Worm (Caenorhabditis elegans) whole organism, L4 larva: ENCODE data around the gene K11H12.8.

Experiments used
- D1046.2 ChIP-seq: fragments of 200-800 bp; sonication (Bioruptor generic); IDR thresholded peaks from 2 replicates; pipeline ENCODE4 v1.3.6; 2022; ENCODE audit warnings: missing genetic modification characterization, missing compliant biosample characterization
- F37D6.2 ChIP-seq: sonication (generic microtip); optimal IDR thresholded peaks from 2 replicates; lab custom pipeline; 2016; ENCODE audit warnings: mild to moderate bottlenecking, missing genetic modification characterization, missing compliant biosample characterization
- Y48G9A.11 ChIP-seq: fragments of 200-800 bp; sonication (Bioruptor generic); IDR thresholded peaks from 2 replicates; pipeline ENCODE4 v1.3.6; 2022; ENCODE audit warnings: missing genetic modification reagents, missing genetic modification characterization, missing compliant biosample characterization
- ZK337.2 ChIP-seq: fragments of 200-800 bp; sonication (Bioruptor generic); IDR thresholded peaks from 2 replicates; pipeline ENCODE4 v1.3.6; 2022; ENCODE audit warnings: missing genetic modification reagents, missing genetic modification characterization, missing compliant biosample characterization
- aha-1 ChIP-seq: fragments of 150-350 bp; peaks from one replicate; lab custom pipeline; 2014; ENCODE audit warnings: missing biosample characterization, missing genetic modification characterization
- aly-2 ChIP-seq: sonication (generic microtip); optimal IDR thresholded peaks from 2 replicates; lab custom pipeline; 2018; ENCODE audit warnings: missing biosample characterization, missing genetic modification characterization
- ceh-20 ChIP-seq: fragments of 200-800 bp; sonication (Bioruptor generic); IDR thresholded peaks from 2 replicates; pipeline ENCODE4 v1.3.6; 2022; ENCODE audit warnings: missing genetic modification reagents, missing genetic modification characterization, missing compliant biosample characterization
- ceh-44 ChIP-seq: fragments of 200-800 bp; sonication (Bioruptor generic); IDR thresholded peaks from 2 replicates; pipeline ENCODE4 v1.3.6; 2022; ENCODE audit warnings: missing genetic modification reagents, missing genetic modification characterization, missing compliant biosample characterization
- ces-1 ChIP-seq: fragments of 150-350 bp; sonication (generic microtip); optimal IDR thresholded peaks from 4 replicates; lab custom pipeline; 2014; ENCODE audit warnings: missing biosample characterization, missing genetic modification reagents, missing genetic modification characterization
- daf-16 ChIP-seq, 3 experiments: sonication (generic microtip); optimal IDR thresholded peaks; 2 replicates each; lab custom pipeline; 2016 to 2017; ENCODE audit warnings: missing genetic modification characterization in 3 of 3, missing genetic modification reagents in 3 of 3, mild to moderate bottlenecking in 2 of 3, missing compliant biosample characterization in 2 of 3, missing biosample characterization in 1 of 3, moderate library complexity in 1 of 3
- dmd-6 ChIP-seq: fragments of 200-800 bp; sonication (Bioruptor generic); IDR thresholded peaks from 2 replicates; pipeline ENCODE4 v1.3.6; 2022; ENCODE audit warnings: missing genetic modification reagents, missing genetic modification characterization, missing compliant biosample characterization
- dpl-1 ChIP-seq: fragments of 150-350 bp; optimal IDR thresholded peaks from 2 replicates; lab custom pipeline; 2014; ENCODE audit warnings: missing biosample characterization, missing genetic modification reagents, missing genetic modification characterization
- duxl-1 ChIP-seq: sonication (generic microtip); optimal IDR thresholded peaks from 2 replicates; lab custom pipeline; 2016; ENCODE audit warnings: mild to moderate bottlenecking, missing genetic modification characterization, moderate library complexity, missing compliant biosample characterization; ENCODE audit not compliant: poor library complexity
- fkh-10 ChIP-seq: fragments of 150-350 bp; optimal IDR thresholded peaks from 2 replicates; lab custom pipeline; 2014; ENCODE audit warnings: missing biosample characterization, missing genetic modification reagents, missing genetic modification characterization
- hlh-11 ChIP-seq: fragments of 200-800 bp; sonication (Bioruptor generic); optimal IDR thresholded peaks from 2 replicates; lab custom pipeline; 2018; ENCODE audit warnings: mild to moderate bottlenecking, missing genetic modification characterization, missing compliant biosample characterization
- hlh-30 ChIP-seq: sonication (generic microtip); optimal IDR thresholded peaks from 2 replicates; lab custom pipeline; 2017; ENCODE audit warnings: antibody characterized with exemption, mild to moderate bottlenecking, missing genetic modification characterization, missing compliant biosample characterization; ENCODE audit not compliant: insufficient read depth
- lim-7 ChIP-seq: fragments of 200-800 bp; sonication (Bioruptor generic); IDR thresholded peaks from 2 replicates; pipeline ENCODE4 v1.3.6; 2022; ENCODE audit warnings: missing genetic modification characterization, missing compliant biosample characterization
- lin-13 ChIP-seq: fragments of 150-350 bp; optimal IDR thresholded peaks from 2 replicates; lab custom pipeline; 2014; ENCODE audit warnings: missing biosample characterization, missing genetic modification reagents, missing genetic modification characterization
- madf-5 ChIP-seq, 2 experiments: fragments of 200-800 bp; sonication (Bioruptor generic); IDR thresholded peaks; 2 replicates each; pipeline ENCODE4 v1.3.6; 2022; ENCODE audit warnings: missing compliant biosample characterization in 2 of 2, missing genetic modification characterization in 2 of 2
- madf-9 ChIP-seq: fragments of 200-800 bp; sonication (Bioruptor generic); conservative IDR thresholded peaks from 2 replicates; pipeline ENCODE4 v1.3.6; 2022; ENCODE audit warnings: missing genetic modification reagents, missing genetic modification characterization, missing compliant biosample characterization
- nhr-11 ChIP-seq: fragments of 150-350 bp; optimal IDR thresholded peaks from 2 replicates; lab custom pipeline; 2014; ENCODE audit warnings: missing biosample characterization, missing genetic modification characterization
- nhr-28 ChIP-seq: fragments of 150-350 bp; optimal IDR thresholded peaks from 2 replicates; lab custom pipeline; 2014; ENCODE audit warnings: missing biosample characterization, missing genetic modification characterization
- nhr-76 ChIP-seq: fragments of 150-350 bp; optimal IDR thresholded peaks from 2 replicates; lab custom pipeline; 2014; ENCODE audit warnings: missing biosample characterization, missing genetic modification characterization
- snpc-4 ChIP-seq: fragments of 150-350 bp; optimal IDR thresholded peaks from 2 replicates; lab custom pipeline; 2014; ENCODE audit warnings: missing biosample characterization, missing genetic modification characterization
- spr-1 ChIP-seq: sonication (generic microtip); optimal IDR thresholded peaks from 2 replicates; lab custom pipeline; 2016; ENCODE audit warnings: mild to moderate bottlenecking, missing genetic modification characterization, missing compliant biosample characterization
- unc-130 ChIP-seq: sonication (generic microtip); optimal IDR thresholded peaks from 2 replicates; lab custom pipeline; 2016; ENCODE audit warnings: missing genetic modification reagents, missing genetic modification characterization, missing compliant biosample characterization
- unc-62 ChIP-seq, 3 experiments: fragments of 150-350 bp in 1 of 3; sonication (generic microtip); optimal IDR thresholded peaks in 2 of 3; peaks in 1 of 3; 1 replicate in 1 of 3; 2 replicates in 2 of 3; lab custom pipeline; 2014 to 2017; ENCODE audit warnings: missing biosample characterization in 3 of 3, missing genetic modification characterization in 3 of 3, missing genetic modification reagents in 3 of 3, missing genotype in 1 of 3
- zag-1 ChIP-seq: fragments of 150-350 bp; optimal IDR thresholded peaks from 2 replicates; lab custom pipeline; 2014; ENCODE audit warnings: missing biosample characterization, missing genetic modification characterization
- zfp-2 ChIP-seq: sonication (generic microtip); optimal IDR thresholded peaks from 2 replicates; lab custom pipeline; 2016; ENCODE audit warnings: mild to moderate bottlenecking, missing genetic modification characterization, missing compliant biosample characterization
- zip-11 ChIP-seq: fragments of 200-800 bp; sonication (Bioruptor generic); IDR thresholded peaks from 2 replicates; pipeline ENCODE4 v1.3.6; 2022; ENCODE audit warnings: missing genetic modification characterization, missing compliant biosample characterization
- ztf-7 ChIP-seq: fragments of 150-350 bp; optimal IDR thresholded peaks from 2 replicates; lab custom pipeline; 2014; ENCODE audit warnings: missing biosample characterization, missing genetic modification characterization

The K11H12.8 gene

ce11 chrIV:625947-626548 lies 29.1 kb upstream of the K11H12.8 start (continued):
- TF ChIP-seq nhr-76 (tag; lab: Kevin White, UChicago) (peak; percentile 91), nhr-28 (tag; lab: Kevin White, UChicago) (peak; percentile 43), unc-130 (GFP tag; lab: Kevin White, UChicago) (no peak), unc-62 (GFP tag; optimal IDR thresholded peaks at IDR 0.05 in 1 of 2; lab: Kevin White, UChicago) (peak in 1 of 2 experiments; percentile 93), unc-62 (tag; optimal IDR thresholded peaks at IDR 0.05; lab: Kevin White, UChicago) (no peak), spr-1 (tag; lab: Kevin White, UChicago) (no peak), dpl-1 (GFP tag; lab: Kevin White, UChicago) (no peak), hlh-11 (tag; lab: Kevin White, UChicago) (peak; percentile 44), madf-9 (GFP tag; lab: Robert Waterston, UW) (no peak), lim-7 (GFP tag; lab: Robert Waterston, UW) (no peak), hlh-30 (tag; lab: Kevin White, UChicago) (no peak), ztf-7 (tag; lab: Kevin White, UChicago) (no peak), dmd-6 (GFP tag; lab: Robert Waterston, UW) (peak; percentile 83), F37D6.2 (no peak)

- TF ChIP-seq zag-1 (no peak), lin-13 (no peak), ces-1 (GFP tag; lab: Kevin White, UChicago) (no peak), dmd-6 (GFP tag; lab: Robert Waterston, UW) (no peak), D1046.2 (GFP tag; lab: Robert Waterston, UW) (no peak), zip-11 (GFP tag; lab: Robert Waterston, UW) (no peak), aly-2 (tag; lab: Kevin White, UChicago) (no peak), fkh-10 (GFP tag; lab: Kevin White, UChicago) (no peak), ceh-20 (GFP tag; lab: Robert Waterston, UW) (no peak), ZK337.2 (GFP tag; lab: Robert Waterston, UW) (no peak), unc-130 (GFP tag; lab: Kevin White, UChicago) (no peak), duxl-1 (tag; lab: Kevin White, UChicago) (no peak), nhr-76 (tag; lab: Kevin White, UChicago) (no peak), F37D6.2 (no peak), madf-5 (GFP tag; IDR thresholded peaks at IDR 0.05; lab: Robert Waterston, UW) (no peak), ceh-44 (GFP tag; lab: Robert Waterston, UW) (no peak)
- TF ChIP-seq, all 104 proteins: peak for 0
These were observed 28.0 kb upstream of the K11H12.8 start, which contains the start of gene nhr-76 for ce11 chrIV:627237-627636. Gene nhr-76, plus strand, starts transcription at chrIV:627537.

ce11 chrIV:630598-630997 lies 24.6 kb upstream of the K11H12.8 start:
- TF ChIP-seq nhr-11 (tag; lab: Kevin White, UChicago) (no peak), aha-1 (tag; lab: Kevin White, UChicago) (peak; percentile 95), unc-62 (GFP tag; optimal IDR thresholded peaks at IDR 0.05 in 1 of 2; lab: Kevin White, UChicago) (peak in 1 of 2 experiments; percentile 46), unc-62 (tag; optimal IDR thresholded peaks at IDR 0.05; lab: Kevin White, UChicago) (no peak)

ce11 chrIV:631869-632268 lies 23.3 kb upstream of the K11H12.8 start:
- TF ChIP-seq hlh-11 (tag; lab: Kevin White, UChicago) = peak; percentile 20
- TF ChIP-seq Y48G9A.11 (GFP tag; lab: Robert Waterston, UW) = no peak
- TF ChIP-seq daf-16 (GFP tag; optimal IDR thresholded peaks at IDR 0.05; lab: Kevin White, UChicago) = no peak
- TF ChIP-seq daf-16 (tag; optimal IDR thresholded peaks at IDR 0.05; lab: Kevin White, UChicago) = peak; percentile 42
- 0 out of 2 replicates have a peak, but pooled peaks have one; percentile 23 for TF ChIP-seq D1046.2 (GFP tag; lab: Robert Waterston, UW)
- 0 out of 2 replicates have a peak, but pooled peaks have one; percentile 13 for TF ChIP-seq madf-9 (GFP tag; lab: Robert Waterston, UW)
- TF ChIP-seq snpc-4 (tag; lab: Kevin White, UChicago) = no peak
- no peak for TF ChIP-seq zfp-2 (tag; lab: Kevin White, UChicago)
- TF ChIP-seq dmd-6 (GFP tag; lab: Robert Waterston, UW) = peak; percentile 74
